Fruit fly (Drosophila melanogaster) whole organism, pupa: Measurements from ENCODE around the gene CG31740.
A peak's percentile ranks its signal among the peaks of the same experiment; 100 is the strongest.

Experiments used
- CG10348 ChIP-seq: fragments of 200-800 bp; sonication (Bioruptor generic); IDR thresholded peaks from 2 replicates; pipeline ENCODE4 v1.3.6; 2022; ENCODE audit warnings: missing biosample characterization, missing genetic modification characterization
- CG12605 ChIP-seq: fragments of 200-800 bp; sonication (Bioruptor generic); IDR thresholded peaks from 2 replicates; pipeline ENCODE4 v1.3.6; 2022; ENCODE audit warnings: missing biosample characterization, missing genetic modification characterization
- CG13204 ChIP-seq: fragments of 200-800 bp; sonication (Bioruptor generic); optimal IDR thresholded peaks from 2 replicates; lab custom pipeline; 2018; ENCODE audit warnings: missing biosample characterization, mild to moderate bottlenecking, missing genetic modification characterization, moderate library complexity
- CG14655 ChIP-seq: fragments of 200-800 bp; sonication (Bioruptor generic); optimal IDR thresholded peaks from 3 replicates; lab custom pipeline; 2017; ENCODE audit warnings: mild to moderate bottlenecking, missing biosample characterization, missing genetic modification reagents, missing genetic modification characterization
- CG15710 ChIP-seq: fragments of 200-800 bp; sonication (Bioruptor generic); optimal IDR thresholded peaks from 2 replicates; lab custom pipeline; 2018; ENCODE audit warnings: missing biosample characterization, mild to moderate bottlenecking, missing genetic modification characterization, moderate library complexity
- CG17806 ChIP-seq: fragments of 200-800 bp; sonication (Bioruptor generic); optimal IDR thresholded peaks from 2 replicates; lab custom pipeline; 2018; ENCODE audit warnings: missing biosample characterization, mild to moderate bottlenecking, missing genetic modification characterization, moderate library complexity
- CG32121 ChIP-seq: fragments of 200-800 bp; sonication (Bioruptor generic); IDR thresholded peaks from 2 replicates; pipeline ENCODE4 v1.3.6; 2022; ENCODE audit warnings: missing biosample characterization, missing genetic modification characterization
- CG34367 ChIP-seq: fragments of 200-800 bp; sonication (Bioruptor generic); optimal IDR thresholded peaks from 2 replicates; lab custom pipeline; 2018; ENCODE audit warnings: missing biosample characterization, mild to moderate bottlenecking, missing genetic modification characterization
- CG4496 ChIP-seq: fragments of 200-800 bp; sonication (Bioruptor generic); IDR thresholded peaks from 3 replicates; pipeline ENCODE4 v1.3.6; 2022; ENCODE audit warnings: missing biosample characterization, missing genetic modification characterization
- CG8159 ChIP-seq: fragments of 200-800 bp; sonication (Bioruptor generic); optimal IDR thresholded peaks from 3 replicates; lab custom pipeline; 2018; ENCODE audit warnings: missing biosample characterization, mild to moderate bottlenecking, missing genetic modification characterization, moderate library complexity
- CG8301 ChIP-seq: fragments of 200-800 bp; sonication (Bioruptor generic); optimal IDR thresholded peaks from 2 replicates; lab custom pipeline; 2018; ENCODE audit warnings: missing biosample characterization, mild to moderate bottlenecking, missing genetic modification characterization
- CG9948 ChIP-seq: fragments of 200-800 bp; sonication (Bioruptor generic); optimal IDR thresholded peaks from 2 replicates; lab custom pipeline; 2018; ENCODE audit warnings: missing biosample characterization, mild to moderate bottlenecking, missing genetic modification characterization, moderate library complexity
- EcR ChIP-seq: fragments of 200-800 bp; sonication (Bioruptor generic); optimal IDR thresholded peaks from 3 replicates; lab custom pipeline; 2019; ENCODE audit warnings: missing biosample characterization, missing genetic modification characterization, mild to moderate bottlenecking, moderate library complexity, missing genetic modification reagents
- Ets98B ChIP-seq: fragments of 200-800 bp; sonication (Bioruptor generic); IDR thresholded peaks from 2 replicates; pipeline ENCODE4 v1.3.6; 2022; ENCODE audit warnings: missing biosample characterization, missing genetic modification characterization
- Pif1A ChIP-seq: fragments of 200-800 bp; sonication (Bioruptor generic); optimal IDR thresholded peaks from 3 replicates; lab custom pipeline; 2016; ENCODE audit warnings: missing biosample characterization, missing genetic modification characterization
- Pif1B ChIP-seq: fragments of 200-800 bp; sonication (Bioruptor generic); optimal IDR thresholded peaks from 3 replicates; lab custom pipeline; 2016; ENCODE audit warnings: missing biosample characterization, missing genetic modification characterization
- Snoo ChIP-seq: fragments of 200-800 bp; sonication (Bioruptor generic); optimal IDR thresholded peaks from 3 replicates; lab custom pipeline; 2017; ENCODE audit warnings: missing biosample characterization, mild to moderate bottlenecking, missing genetic modification characterization, inconsistent platforms
- fd96Ca ChIP-seq: fragments of 200-800 bp; sonication (Bioruptor generic); IDR thresholded peaks from 3 replicates; pipeline ENCODE4 v1.3.6; 2022; ENCODE audit warnings: missing biosample characterization, missing genetic modification characterization
- gl ChIP-seq: fragments of 200-800 bp; sonication (Bioruptor generic); optimal IDR thresholded peaks from 2 replicates; lab custom pipeline; 2018; ENCODE audit warnings: missing biosample characterization, mild to moderate bottlenecking, missing genetic modification characterization
- rn ChIP-seq: fragments of 200-800 bp; sonication (Bioruptor generic); IDR thresholded peaks from 2 replicates; pipeline ENCODE4 v1.3.6; 2022; ENCODE audit warnings: missing biosample characterization, missing genetic modification characterization

The CG31740 gene

DNA sequence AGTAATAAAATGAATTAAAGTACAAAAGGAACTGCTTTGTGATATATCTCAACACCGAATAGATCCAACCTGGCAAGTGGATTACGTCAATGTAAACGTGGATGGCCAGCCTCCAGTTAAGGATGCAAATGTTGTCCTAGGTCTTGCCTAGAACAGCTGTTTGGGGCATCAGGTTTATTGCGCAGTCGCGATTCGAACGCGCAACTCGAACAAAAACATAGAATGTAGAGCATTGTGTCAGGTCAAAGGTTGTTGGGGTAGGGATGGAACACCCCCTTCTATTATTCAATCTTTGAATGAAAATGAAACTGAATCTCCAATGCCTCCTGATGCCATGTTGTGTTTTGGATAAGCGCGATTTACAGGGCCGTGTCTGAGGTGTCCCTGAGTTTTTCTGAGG, 919 bp downstream of the CG31740 start:
- TF ChIP-seq CG8159 (tag; lab: Kevin White, UChicago): no peak
- TF ChIP-seq Pif1B (GFP tag; lab: Kevin White, UChicago): no peak
- no peak for TF ChIP-seq CG34367
- TF ChIP-seq CG17806 (tag; lab: Kevin White, UChicago): no peak
- TF ChIP-seq CG15710 (tag; lab: Kevin White, UChicago): no peak
- no peak for TF ChIP-seq CG32121
- TF ChIP-seq rn: no peak
- no peak for TF ChIP-seq CG13204
- no peak for TF ChIP-seq CG14655 (GFP tag; lab: Kevin White, UChicago)
- no peak for TF ChIP-seq CG10348 (GFP tag; lab: Robert Waterston, UW)
- TF ChIP-seq Ets98B (GFP tag; lab: Robert Waterston, UW): no peak
- no peak for TF ChIP-seq CG9948 (tag; lab: Kevin White, UChicago)
- TF ChIP-seq Snoo (tag; lab: Kevin White, UChicago): no peak
- TF ChIP-seq EcR (GFP tag; lab: Kevin White, UChicago): no peak
- no peak for TF ChIP-seq CG8301
- no peak for TF ChIP-seq Pif1A
- TF ChIP-seq, all 21 proteins: peak for 0

DNA sequence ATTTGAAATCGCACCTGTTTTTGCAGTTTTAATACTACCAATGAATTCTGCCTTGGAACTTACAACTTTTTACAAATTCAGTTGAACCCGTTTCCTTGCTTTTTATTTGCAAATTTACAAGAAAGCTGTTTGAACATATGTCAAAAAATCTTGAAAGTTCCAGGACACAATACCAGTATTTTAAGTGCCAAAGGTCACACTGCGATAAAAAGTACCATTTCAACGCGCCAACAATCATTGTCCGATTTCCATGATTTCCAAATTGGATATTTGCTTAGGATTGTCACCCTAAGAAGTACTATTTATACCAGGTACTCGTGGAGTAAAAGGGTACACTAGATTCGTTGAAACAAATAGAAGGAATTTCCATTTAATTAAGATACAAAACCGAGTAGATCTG, 2.6 kb downstream of the CG31740 start, which contains the start of gene elfless:
elfless (minus strand) TSS at position 101 of the 400 bp plus-strand sequence.
- no peak for TF ChIP-seq Ets98B (GFP tag; lab: Robert Waterston, UW)
- no peak for TF ChIP-seq CG12605 (GFP tag; lab: Robert Waterston, UW)
- TF ChIP-seq CG34367: no peak
- TF ChIP-seq fd96Ca: no peak
- TF ChIP-seq gl (tag; lab: Kevin White, UChicago): no peak

DNA sequence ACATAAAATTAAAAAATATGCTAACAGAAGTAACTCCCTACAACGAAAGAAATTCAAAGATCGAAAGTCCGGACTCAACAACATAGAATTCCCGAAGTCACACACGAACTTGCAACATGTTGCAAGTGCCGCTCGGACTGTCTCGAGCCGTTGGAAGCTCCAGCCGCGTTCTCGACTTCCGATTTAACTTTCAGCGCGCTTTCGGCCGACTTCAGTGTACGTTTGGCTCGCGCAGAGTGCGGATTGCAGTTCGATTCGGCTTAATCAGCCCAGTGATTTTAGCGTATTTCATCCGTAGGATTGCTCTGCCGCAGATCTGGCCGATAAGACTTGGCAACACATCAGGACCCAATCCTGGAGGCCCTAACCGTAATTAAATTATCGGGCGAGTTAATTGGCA, 3.4 kb downstream of the CG31740 start, which contains the start of gene rdo:
rdo (plus strand) TSS at position 213 of the 400 bp plus-strand sequence.
- peak; percentile 68; the same call in 2 of the 3 replicates for TF ChIP-seq CG4496 (GFP tag; lab: Robert Waterston, UW)
- TF ChIP-seq CG34367: no peak
- TF ChIP-seq EcR (GFP tag; lab: Kevin White, UChicago): no peak
- TF ChIP-seq rn: no peak
- no peak for TF ChIP-seq CG9948 (tag; lab: Kevin White, UChicago)
- no peak for TF ChIP-seq CG8159 (tag; lab: Kevin White, UChicago)
- no peak for TF ChIP-seq CG15710 (tag; lab: Kevin White, UChicago)
- TF ChIP-seq Pif1B (GFP tag; lab: Kevin White, UChicago): no peak
- TF ChIP-seq Ets98B (GFP tag; lab: Robert Waterston, UW): no peak

DNA sequence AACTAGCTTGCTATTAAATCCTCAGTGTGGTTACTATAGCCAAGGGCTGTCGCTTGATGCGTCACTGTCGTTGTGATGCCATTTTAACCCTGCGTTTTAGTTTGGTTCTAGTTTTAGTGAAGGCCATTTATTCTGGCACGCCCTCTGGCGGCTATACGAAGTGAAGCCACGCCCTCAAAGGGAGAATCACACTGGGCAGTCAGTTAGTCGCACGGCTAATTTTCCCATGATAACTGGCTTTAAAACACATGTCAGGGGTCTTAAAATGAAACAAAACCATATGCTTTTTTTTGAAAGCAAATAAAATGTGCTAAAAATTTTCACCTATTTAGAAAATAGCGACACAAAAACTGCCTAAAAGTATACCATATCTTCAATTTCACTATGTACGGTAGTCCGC, 24.0 kb downstream of the CG31740 start:
- TF ChIP-seq CG10348 (GFP tag; lab: Robert Waterston, UW) (no peak), CG17806 (tag; lab: Kevin White, UChicago) (no peak), Pif1B (GFP tag; lab: Kevin White, UChicago) (no peak), CG9948 (tag; lab: Kevin White, UChicago) (no peak), CG32121 (no peak), CG12605 (GFP tag; lab: Robert Waterston, UW) (no peak), CG34367 (no peak), rn (no peak), EcR (GFP tag; lab: Kevin White, UChicago) (no peak)
